Fruit fly (Drosophila melanogaster): Measurements from ENCODE around the gene sau.

sau gene

dm6 chr2L:2236722-2237121, 10.6 kb downstream of the sau start, which contains the start of gene Sec24CD:
Sec24CD (minus strand) TSS chr2L:2236844.
- peak; percentile 77 for TF ChIP-seq CG17801 (GFP tag; optimal IDR thresholded peaks at IDR 0.05; ENCODE audit: partially characterized antibody)

dm6 chr2L:2238151-2238550, 12.0 kb downstream of the sau start, which contains the start of gene Tengl3:
Tengl3 (minus strand) TSS chr2L:2238251.
- no peak for TF ChIP-seq CG17801 (GFP tag; optimal IDR thresholded peaks at IDR 0.05; ENCODE audit: partially characterized antibody)

dm6 chr2L:2239284-2239683, 13.1 kb downstream of the sau start, which contains the start of gene Tengl2:
Tengl2 (minus strand) TSS chr2L:2239384.
- no peak for TF ChIP-seq CG17801 (GFP tag; optimal IDR thresholded peaks at IDR 0.05; ENCODE audit: partially characterized antibody)

- no peak for TF ChIP-seq CG17801 (GFP tag; optimal IDR thresholded peaks at IDR 0.05; ENCODE audit: partially characterized antibody)
Measured at dm6 chr2L:2240493-2240892, 14.4 kb downstream of the sau start, which contains the start of gene Tengl1. Tengl1 (minus strand) TSS chr2L:2240593.

- peak; percentile 15 for TF ChIP-seq CG17801 (GFP tag; optimal IDR thresholded peaks at IDR 0.05; ENCODE audit: partially characterized antibody)
Measured at dm6 chr2L:2242139-2242538, 16.0 kb downstream of the sau start, which contains the start of gene CG4267. CG4267 (plus strand) TSS chr2L:2242378.

- no peak for TF ChIP-seq CG17801 (GFP tag; optimal IDR thresholded peaks at IDR 0.05; ENCODE audit: partially characterized antibody)
Measured at dm6 chr2L:2242783-2243182, 16.6 kb downstream of the sau start.

dm6 chr2L:2249578-2249977, 23.4 kb downstream of the sau start:
- no peak for TF ChIP-seq CG17801 (GFP tag; optimal IDR thresholded peaks at IDR 0.05; ENCODE audit: partially characterized antibody)

dm6 chr2L:2251175-2251574, 25.0 kb downstream of the sau start, which contains the start of gene Ser12:
Ser12 (minus strand) TSS chr2L:2251275.
- TF ChIP-seq CG17801 (GFP tag; optimal IDR thresholded peaks at IDR 0.05; ENCODE audit: partially characterized antibody): no peak

dm6 chr2L:2252241-2252640, 26.1 kb downstream of the sau start, which contains the start of gene CG17239:
CG17239 (minus strand) TSS chr2L:2252341.
- no peak for TF ChIP-seq CG17801 (GFP tag; optimal IDR thresholded peaks at IDR 0.05; ENCODE audit: partially characterized antibody)

- no peak for TF ChIP-seq CG17801 (GFP tag; optimal IDR thresholded peaks at IDR 0.05; ENCODE audit: partially characterized antibody)
Measured at dm6 chr2L:2252745-2253144, 26.6 kb downstream of the sau start, which contains the start of gene CG17234. CG17234 (plus strand) TSS chr2L:2253045.

dm6 chr2L:2254950-2255349, 28.8 kb downstream of the sau start, which contains the start of gene Send1:
Send1 (minus strand) TSS chr2L:2255050.
- no peak for TF ChIP-seq CG17801 (GFP tag; optimal IDR thresholded peaks at IDR 0.05; ENCODE audit: partially characterized antibody)

- TF ChIP-seq CG17801 (GFP tag; optimal IDR thresholded peaks at IDR 0.05; ENCODE audit: partially characterized antibody): no peak
Measured at dm6 chr2L:2263142-2263541, 37.0 kb downstream of the sau start, which contains the start of gene CG4270. CG4270 (plus strand) TSS chr2L:2263442.

- TF ChIP-seq CG17801 (GFP tag; optimal IDR thresholded peaks at IDR 0.05; ENCODE audit: partially characterized antibody): no peak
Measured at dm6 chr2L:2265221-2265620, 39.1 kb downstream of the sau start, which contains the start of gene CG34049. CG34049 (minus strand) TSS chr2L:2265321.

- no peak for TF ChIP-seq CG17801 (GFP tag; optimal IDR thresholded peaks at IDR 0.05; ENCODE audit: partially characterized antibody)
Measured at dm6 chr2L:2269040-2269439, 42.9 kb downstream of the sau start, which contains the start of gene CG17242. CG17242 (minus strand) TSS chr2L:2269140.
